Worm (Caenorhabditis elegans) whole organism, L3 larva: ENCODE results near the gene T23B5.4.

ENCODE experiments used
- R02D3.7 ChIP-seq: fragments of 150-350 bp; optimal IDR thresholded peaks from 2 replicates; lab custom pipeline; 2014; ENCODE audit warnings: missing biosample characterization, missing genetic modification characterization
- ama-1 ChIP-seq: fragments of 150-350 bp; optimal IDR thresholded peaks from 2 replicates; lab custom pipeline; 2018
- elt-2 ChIP-seq: sonication (generic microtip); optimal IDR thresholded peaks from 2 replicates; lab custom pipeline; 2016; ENCODE audit warnings: missing genetic modification reagents, mild to moderate bottlenecking, missing genetic modification characterization, missing compliant biosample characterization
- fkh-10 ChIP-seq: sonication (generic microtip); optimal IDR thresholded peaks from 2 replicates; lab custom pipeline; 2017; ENCODE audit warnings: missing biosample characterization, missing genetic modification reagents, missing genetic modification characterization
- mdl-1 ChIP-seq: fragments of 150-350 bp; optimal IDR thresholded peaks from 2 replicates; lab custom pipeline; 2014; ENCODE audit warnings: missing biosample characterization, missing genetic modification characterization
- nhr-77 ChIP-seq: fragments of 150-350 bp; optimal IDR thresholded peaks from 2 replicates; lab custom pipeline; 2014; ENCODE audit warnings: missing biosample characterization, missing genetic modification characterization
- pha-4 ChIP-seq: fragments of 150-350 bp; optimal IDR thresholded peaks from 2 replicates; lab custom pipeline; 2014; ENCODE audit warnings: missing biosample characterization, missing genetic modification reagents, missing genetic modification characterization
- snpc-4 ChIP-seq: fragments of 150-350 bp; optimal IDR thresholded peaks from 2 replicates; lab custom pipeline; 2014; ENCODE audit warnings: missing biosample characterization, missing genetic modification characterization
- zag-1 ChIP-seq: fragments of 150-350 bp; optimal IDR thresholded peaks from 2 replicates; lab custom pipeline; 2014; ENCODE audit warnings: missing biosample characterization, missing genetic modification characterization

DNA sequence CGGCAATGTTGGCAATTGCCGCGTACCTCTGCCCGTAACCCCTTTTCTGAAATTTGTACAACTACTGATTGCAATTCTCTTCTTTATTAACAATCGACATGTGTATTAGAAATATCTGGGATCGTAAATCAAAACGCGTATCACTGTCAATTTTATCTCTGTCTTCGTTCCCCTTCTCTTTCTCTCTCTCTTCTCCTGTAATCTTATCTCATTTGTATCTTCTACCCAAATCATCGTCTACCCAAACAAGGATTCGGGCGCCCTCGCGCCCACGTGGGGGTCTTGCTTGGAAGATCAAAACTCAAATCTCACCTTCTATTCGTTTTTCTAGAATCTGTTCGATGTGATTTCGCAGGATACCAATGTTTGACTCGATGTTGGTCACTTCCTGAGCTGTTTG lies 36.2 kb downstream of the T23B5.4 start, which contains the start of gene C27D8.2:
- TF ChIP-seq elt-2 (tag; lab: Kevin White, UChicago) (no peak), pha-4 (tag; lab: Kevin White, UChicago) (no peak), nhr-77 (no peak), ama-1 (lab: Kevin White, UChicago) (no peak), zag-1 (tag; lab: Kevin White, UChicago) (no peak), mdl-1 (tag; lab: Kevin White, UChicago) (peak; percentile 20), snpc-4 (tag; lab: Kevin White, UChicago) (no peak), fkh-10 (no peak), R02D3.7 (tag; lab: Kevin White, UChicago) (no peak)
